Fruit fly (Drosophila melanogaster) whole organism, embryonic: ENCODE measurements around the gene Rbf2.

Experiments
- CG13287 ChIP-seq: fragments of 200-800 bp; sonication (Bioruptor generic); IDR thresholded peaks from 2 replicates; pipeline ENCODE4 v1.3.6; 2022; ENCODE audit warnings: missing biosample characterization, missing genetic modification characterization; ENCODE audit not compliant: partially characterized antibody
- corto ChIP-seq: fragments of 200-800 bp; sonication (Bioruptor generic); optimal IDR thresholded peaks from 2 replicates; lab custom pipeline; 2016; ENCODE audit warnings: missing biosample characterization, mild to moderate bottlenecking, missing genetic modification characterization, moderate library complexity

DNA sequence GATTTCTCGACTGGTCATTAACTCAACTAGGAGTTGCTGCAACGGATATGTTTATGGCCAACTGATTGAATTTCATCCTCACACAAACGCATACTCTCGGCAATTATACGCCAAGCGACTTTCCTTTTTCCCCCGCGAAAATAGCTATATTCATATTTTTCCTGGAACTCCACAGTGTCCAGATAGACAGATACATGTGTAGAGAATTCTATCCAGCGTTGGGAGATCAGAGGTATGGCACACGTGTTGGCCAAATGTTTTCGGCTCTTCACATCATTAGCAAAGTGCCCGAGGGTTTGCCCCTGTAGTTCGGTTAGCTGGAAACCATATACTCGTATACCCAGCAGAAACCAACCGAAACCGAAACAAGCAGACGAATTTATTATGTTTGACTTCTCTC lies 43.5 kb upstream of the Rbf2 start:
- TF ChIP-seq CG13287 (no peak), corto (no peak)
